Fruit fly (Drosophila melanogaster) whole organism, embryonic: ENCODE data around the gene CG42488.

Experiments
- CG6254 ChIP-seq: fragments of 200-800 bp; sonication (Bioruptor generic); optimal IDR thresholded peaks from 3 replicates; lab custom pipeline; 2017; ENCODE audit warnings: mild to moderate bottlenecking, missing biosample characterization, missing genetic modification reagents, missing genetic modification characterization
- vvl ChIP-seq: fragments of 200-800 bp; sonication (Bioruptor generic); IDR thresholded peaks from 2 replicates; pipeline ENCODE4 v1.3.6; 2022; ENCODE audit warnings: missing biosample characterization, missing genetic modification characterization
- z ChIP-seq: fragments of 200-800 bp; sonication (Bioruptor generic); IDR thresholded peaks from 3 replicates; pipeline ENCODE4 v1.3.6; 2022; ENCODE audit warnings: missing biosample characterization, missing genetic modification characterization

Gene CG42488

DNA sequence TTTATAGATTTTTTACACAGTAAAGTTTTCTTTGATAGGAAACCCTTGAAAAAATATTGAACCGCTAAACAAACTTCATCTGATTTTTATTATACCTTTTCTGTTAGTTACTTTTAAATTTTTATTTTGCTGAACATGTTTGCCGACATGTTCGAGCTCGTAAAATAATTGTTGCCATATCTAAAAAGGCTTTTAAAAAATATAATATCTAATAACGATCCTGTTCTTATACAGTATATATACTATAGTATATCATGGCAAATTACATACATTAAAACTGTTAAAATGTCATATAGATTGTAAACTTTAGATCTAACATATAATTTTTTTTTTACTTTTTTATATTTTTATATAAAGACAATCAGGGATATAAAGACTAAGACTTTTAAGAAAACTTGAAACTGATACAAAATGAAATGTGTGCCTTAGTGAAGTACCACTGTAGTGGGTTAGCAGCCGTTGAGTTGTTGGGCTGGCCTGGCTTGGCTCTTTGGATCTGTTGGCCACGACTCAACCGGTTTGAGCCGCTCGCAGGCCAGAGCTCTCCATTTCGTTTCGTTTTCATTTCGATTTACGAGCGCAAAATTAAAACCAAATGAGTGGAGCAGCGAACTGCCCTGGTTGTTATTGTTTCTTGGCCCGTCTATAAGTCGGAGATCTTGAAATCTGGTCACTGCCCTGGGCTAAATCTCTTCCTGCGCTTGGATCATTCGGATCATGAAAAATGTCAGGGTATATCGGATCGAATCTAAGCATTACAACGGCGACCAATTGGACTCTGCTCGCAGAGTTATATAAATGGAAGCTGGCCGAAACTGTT is 49.7 kb downstream of the CG42488 start (continued):
- TF ChIP-seq CG6254 (no peak), vvl (peak; percentile 26; the same call in 1 of the 2 replicates), z (GFP tag; lab: Robert Waterston, UW) (peak; percentile 66; the same call in 1 of the 3 replicates)
